Fruit fly (Drosophila melanogaster) whole organism, embryonic: ENCODE data around the gene Fum1.

Experiments used
- Atf-2 ChIP-seq: fragments of 200-800 bp; sonication (Bioruptor generic); optimal IDR thresholded peaks from 2 replicates; lab custom pipeline; 2016; ENCODE audit warnings: missing biosample characterization, missing genetic modification characterization
- Atf3 ChIP-seq: fragments of 200-800 bp; sonication (Bioruptor generic); optimal IDR thresholded peaks from 3 replicates; lab custom pipeline; 2016; ENCODE audit warnings: missing biosample characterization, missing genetic modification characterization
- CG12219 ChIP-seq: fragments of 200-800 bp; sonication (Bioruptor generic); optimal IDR thresholded peaks from 3 replicates; lab custom pipeline; 2018; ENCODE audit warnings: missing biosample characterization, mild to moderate bottlenecking, missing genetic modification characterization
- CG12659 ChIP-seq: fragments of 200-800 bp; sonication (Bioruptor generic); optimal IDR thresholded peaks from 3 replicates; lab custom pipeline; 2017; ENCODE audit warnings: mild to moderate bottlenecking, missing biosample characterization, missing genetic modification reagents, missing genetic modification characterization
- CG14441 ChIP-seq: fragments of 200-800 bp; sonication (Bioruptor generic); IDR thresholded peaks from 2 replicates; pipeline ENCODE4 v1.3.6; 2022; ENCODE audit warnings: missing biosample characterization, missing genetic modification characterization
- CG15073 ChIP-seq: fragments of 200-800 bp; sonication (Bioruptor generic); optimal IDR thresholded peaks from 2 replicates; lab custom pipeline; 2016; ENCODE audit warnings: missing biosample characterization, missing genetic modification characterization
- CG17829 ChIP-seq: fragments of 200-800 bp; optimal IDR thresholded peaks from 2 replicates; lab custom pipeline; 2019; ENCODE audit warnings: missing biosample characterization, mild to moderate bottlenecking, missing genetic modification characterization, moderate library complexity
- CG18599 ChIP-seq: fragments of 200-800 bp; sonication (Bioruptor generic); optimal IDR thresholded peaks from 3 replicates; lab custom pipeline; 2017; ENCODE audit warnings: missing biosample characterization, missing genetic modification characterization, mild to moderate bottlenecking, moderate library complexity, missing genetic modification reagents
- CG2678 ChIP-seq: fragments of 200-800 bp; sonication (Bioruptor generic); optimal IDR thresholded peaks from 3 replicates; lab custom pipeline; 2019; ENCODE audit warnings: missing biosample characterization, mild to moderate bottlenecking, missing genetic modification characterization, moderate library complexity
- CG30403 ChIP-seq: fragments of 200-800 bp; sonication (Bioruptor generic); optimal IDR thresholded peaks from 3 replicates; lab custom pipeline; 2016; ENCODE audit warnings: missing biosample characterization, missing genetic modification characterization
- CG32532 ChIP-seq: fragments of 200-800 bp; sonication (Bioruptor generic); IDR thresholded peaks from 2 replicates; pipeline ENCODE4 v1.3.6; 2022; ENCODE audit warnings: missing biosample characterization, missing genetic modification characterization
- CG33557 ChIP-seq: fragments of 200-800 bp; sonication (Bioruptor generic); optimal IDR thresholded peaks from 2 replicates; lab custom pipeline; 2019; ENCODE audit warnings: missing biosample characterization, mild to moderate bottlenecking, missing genetic modification characterization, moderate library complexity
- CG34422 ChIP-seq: fragments of 200-800 bp; sonication (Bioruptor generic); IDR thresholded peaks from 3 replicates; pipeline ENCODE4 v1.3.6; 2022; ENCODE audit warnings: missing biosample characterization, missing genetic modification characterization
- CG4730 ChIP-seq: fragments of 200-800 bp; sonication (Bioruptor generic); IDR thresholded peaks from 2 replicates; pipeline ENCODE4 v1.3.6; 2022; ENCODE audit warnings: missing biosample characterization, missing genetic modification characterization
- CG6654 ChIP-seq: fragments of 200-800 bp; sonication (Bioruptor generic); optimal IDR thresholded peaks from 2 replicates; lab custom pipeline; 2017; ENCODE audit warnings: missing biosample characterization, mild to moderate bottlenecking, missing genetic modification characterization
- CG7271 ChIP-seq: fragments of 200-800 bp; sonication (Bioruptor generic); optimal IDR thresholded peaks from 2 replicates; lab custom pipeline; 2018; ENCODE audit warnings: missing biosample characterization, mild to moderate bottlenecking, missing genetic modification characterization, moderate library complexity
- CG9817 ChIP-seq: fragments of 200-800 bp; sonication (Bioruptor generic); optimal IDR thresholded peaks from 2 replicates; lab custom pipeline; 2018; ENCODE audit warnings: missing biosample characterization, mild to moderate bottlenecking, missing genetic modification characterization, moderate library complexity
- CHES-1-like ChIP-seq: fragments of 200-800 bp; sonication (Bioruptor generic); optimal IDR thresholded peaks from 2 replicates; lab custom pipeline; 2016; ENCODE audit warnings: missing biosample characterization, missing genetic modification characterization
- CkIIα-i1 ChIP-seq: fragments of 200-800 bp; sonication (Bioruptor generic); IDR thresholded peaks from 2 replicates; pipeline ENCODE4 v1.3.6; 2022; ENCODE audit warnings: missing biosample characterization, missing genetic modification characterization
- CrebB ChIP-seq: fragments of 200-800 bp; sonication (Bioruptor generic); optimal IDR thresholded peaks from 3 replicates; lab custom pipeline; 2018; ENCODE audit warnings: missing biosample characterization, mild to moderate bottlenecking, missing genetic modification characterization
- D19A ChIP-seq: fragments of 200-800 bp; optimal IDR thresholded peaks from 3 replicates; lab custom pipeline; 2019; ENCODE audit warnings: missing biosample characterization, mild to moderate bottlenecking, missing genetic modification characterization, moderate library complexity
- D19B ChIP-seq: fragments of 200-800 bp; sonication (Bioruptor generic); optimal IDR thresholded peaks from 2 replicates; lab custom pipeline; 2017; ENCODE audit warnings: missing biosample characterization, mild to moderate bottlenecking, missing genetic modification characterization
- Dad ChIP-seq: fragments of 200-800 bp; sonication (Bioruptor generic); optimal IDR thresholded peaks from 3 replicates; lab custom pipeline; 2016; ENCODE audit warnings: missing biosample characterization, missing genetic modification characterization
- Drgx ChIP-seq: fragments of 200-800 bp; sonication (Bioruptor generic); IDR thresholded peaks from 2 replicates; pipeline ENCODE4 v1.3.6; 2022; ENCODE audit warnings: missing biosample characterization, missing genetic modification characterization
- H15 ChIP-seq: fragments of 200-800 bp; sonication (Bioruptor generic); IDR thresholded peaks from 3 replicates; pipeline ENCODE4 v1.3.6; 2022; ENCODE audit warnings: missing biosample characterization, missing genetic modification characterization
- Myb ChIP-seq: fragments of 200-800 bp; sonication (Bioruptor generic); optimal IDR thresholded peaks from 2 replicates; lab custom pipeline; 2016; ENCODE audit warnings: missing biosample characterization, missing genetic modification characterization
- NC2α ChIP-seq: fragments of 200-800 bp; sonication (Bioruptor generic); optimal IDR thresholded peaks from 2 replicates; lab custom pipeline; 2016; ENCODE audit warnings: missing biosample characterization, missing genetic modification characterization
- Neu2 ChIP-seq: fragments of 200-800 bp; sonication (Bioruptor generic); optimal IDR thresholded peaks from 3 replicates; lab custom pipeline; 2016; ENCODE audit warnings: missing biosample characterization, missing genetic modification characterization, borderline replicate concordance
- Oli ChIP-seq: fragments of 200-800 bp; sonication (Bioruptor generic); optimal IDR thresholded peaks from 2 replicates; lab custom pipeline; 2018; ENCODE audit warnings: missing biosample characterization, mild to moderate bottlenecking, missing genetic modification characterization, moderate library complexity
- Ssrp ChIP-seq: fragments of 200-800 bp; sonication (Bioruptor generic); optimal IDR thresholded peaks from 2 replicates; lab custom pipeline; 2018; ENCODE audit warnings: missing biosample characterization, mild to moderate bottlenecking, missing genetic modification characterization, moderate library complexity
- Stat92E ChIP-seq, 3 experiments: fragments of >200 bp in 2 of 3; fragments of 200-800 bp in 1 of 3; sonication (Bioruptor generic) in 1 of 3; optimal IDR thresholded peaks; 2 replicates each; lab custom pipeline; 2017 to 2019; ENCODE audit warnings: missing biosample characterization in 3 of 3, missing genetic modification characterization in 3 of 3, mild to moderate bottlenecking in 1 of 3, moderate library complexity in 1 of 3
- Vsx1 ChIP-seq: fragments of 200-800 bp; sonication (Bioruptor generic); optimal IDR thresholded peaks from 2 replicates; lab custom pipeline; 2017; ENCODE audit warnings: missing biosample characterization, mild to moderate bottlenecking, missing genetic modification characterization, missing genetic modification reagents
- aop ChIP-seq: fragments of 200-800 bp; sonication (Bioruptor generic); IDR thresholded peaks from 2 replicates; pipeline ENCODE4 v1.3.6; 2022; ENCODE audit warnings: missing biosample characterization, missing genetic modification characterization
- bab2 ChIP-seq: fragments of 200-800 bp; sonication (Bioruptor generic); optimal IDR thresholded peaks from 2 replicates; lab custom pipeline; 2016; ENCODE audit warnings: missing biosample characterization, missing genetic modification characterization
- fd3F ChIP-seq: fragments of 200-800 bp; sonication (Bioruptor generic); optimal IDR thresholded peaks from 2 replicates; lab custom pipeline; 2018; ENCODE audit warnings: missing biosample characterization, mild to moderate bottlenecking, missing genetic modification characterization, moderate library complexity
- ftz-f1 ChIP-seq: fragments of 200-800 bp; sonication (Bioruptor generic); optimal IDR thresholded peaks from 2 replicates; lab custom pipeline; 2016; ENCODE audit warnings: missing biosample characterization, missing genetic modification characterization
- ken ChIP-seq: fragments of 200-800 bp; sonication (Bioruptor generic); IDR thresholded peaks from 3 replicates; pipeline ENCODE4 v1.3.6; 2022; ENCODE audit warnings: missing biosample characterization, missing genetic modification characterization
- lola ChIP-seq, 3 experiments: fragments of >200 bp in 2 of 3; fragments of 200-800 bp in 1 of 3; sonication (Bioruptor generic) in 1 of 3; optimal IDR thresholded peaks; 2 replicates each; lab custom pipeline; 2017 to 2019; ENCODE audit warnings: missing biosample characterization in 3 of 3, missing genetic modification characterization in 3 of 3, mild to moderate bottlenecking in 1 of 3, moderate library complexity in 1 of 3
- lov ChIP-seq, 2 experiments: fragments of 200-800 bp in 1 of 2; fragments of >200 bp in 1 of 2; sonication (Bioruptor generic) in 1 of 2; IDR thresholded peaks in 1 of 2; optimal IDR thresholded peaks in 1 of 2; 2 replicates in 1 of 2; 3 replicates in 1 of 2; pipeline versions ENCODE4 v1.3.6 to Lab custom; 2017 to 2022; ENCODE audit warnings: missing biosample characterization in 1 of 2, missing genetic modification characterization in 1 of 2
- mam ChIP-seq: fragments of 200-800 bp; sonication (Bioruptor generic); optimal IDR thresholded peaks from 3 replicates; lab custom pipeline; 2016; ENCODE audit warnings: missing biosample characterization, missing genetic modification characterization
- mld ChIP-seq: fragments of 200-800 bp; sonication (Bioruptor generic); IDR thresholded peaks from 3 replicates; pipeline ENCODE4 v1.3.6; 2022; ENCODE audit warnings: missing biosample characterization, missing genetic modification characterization; ENCODE audit not compliant: partially characterized antibody
- nom ChIP-seq: fragments of 200-800 bp; sonication (Bioruptor generic); optimal IDR thresholded peaks from 2 replicates; lab custom pipeline; 2017; ENCODE audit warnings: missing biosample characterization, missing genetic modification characterization, mild to moderate bottlenecking, moderate library complexity, missing genetic modification reagents
- oc ChIP-seq: fragments of 200-800 bp; sonication (Bioruptor generic); optimal IDR thresholded peaks from 2 replicates; lab custom pipeline; 2018; ENCODE audit warnings: missing biosample characterization, mild to moderate bottlenecking, missing genetic modification characterization, moderate library complexity
- sens-2 ChIP-seq: fragments of 200-800 bp; sonication (Bioruptor generic); IDR thresholded peaks from 2 replicates; pipeline ENCODE4 v1.3.6; 2022; ENCODE audit warnings: missing biosample characterization, missing genetic modification characterization
- sima ChIP-seq: fragments of 200-800 bp; sonication (Bioruptor generic); optimal IDR thresholded peaks from 2 replicates; lab custom pipeline; 2016; ENCODE audit warnings: missing biosample characterization, missing genetic modification characterization
- sna ChIP-seq: fragments of 200-800 bp; sonication (Bioruptor generic); IDR thresholded peaks from 2 replicates; pipeline ENCODE4 v1.3.6; 2022; ENCODE audit warnings: missing biosample characterization, missing genetic modification characterization; ENCODE audit not compliant: partially characterized antibody
- so ChIP-seq: fragments of 200-800 bp; sonication (Bioruptor generic); IDR thresholded peaks from 3 replicates; pipeline ENCODE4 v1.3.6; 2022; ENCODE audit warnings: missing biosample characterization, missing genetic modification characterization
- sob ChIP-seq: fragments of 200-800 bp; sonication (Bioruptor generic); IDR thresholded peaks from 2 replicates; pipeline ENCODE4 v1.3.6; 2022; ENCODE audit warnings: missing biosample characterization, missing genetic modification characterization
- sug ChIP-seq: fragments of 200-800 bp; optimal IDR thresholded peaks from 2 replicates; lab custom pipeline; 2019; ENCODE audit warnings: missing biosample characterization, mild to moderate bottlenecking, missing genetic modification characterization, moderate library complexity
- twi ChIP-seq: fragments of 200-800 bp; optimal IDR thresholded peaks from 2 replicates; lab custom pipeline; 2019; ENCODE audit warnings: missing biosample characterization, mild to moderate bottlenecking, missing genetic modification characterization, moderate library complexity

Gene Fum1

dm6 chrX:6719968-6720367 is 41.7 kb downstream of the Fum1 start (continued):
- TF ChIP-seq CG34422 (GFP tag; lab: Robert Waterston, UW) (no peak), sob (GFP tag; lab: Robert Waterston, UW) (peak; percentile 28; the same call in 1 of the 2 replicates), CG6654 (GFP tag; lab: Kevin White, UChicago) (no peak), CHES-1-like (GFP tag; lab: Kevin White, UChicago) (no peak), D19B (no peak), Oli (no peak), nom (no peak), Neu2 (no peak), CG32532 (no peak), mam (GFP tag; lab: Kevin White, UChicago) (no peak), NC2α (no peak), bab2 (GFP tag; lab: Kevin White, UChicago) (peak; percentile 26), D19A (tag; lab: Kevin White, UChicago) (no peak), CG17829 (tag; lab: Kevin White, UChicago) (no peak), CG2678 (peak; percentile 45), lola (GFP tag; optimal IDR thresholded peaks at IDR 0.05; lab: Kevin White, UChicago) (no peak), CG18599 (GFP tag; lab: Kevin White, UChicago) (peak; percentile 40), Atf3 (GFP tag; lab: Kevin White, UChicago) (no peak), Myb (GFP tag; lab: Kevin White, UChicago) (no peak), H15 (no peak), so (no peak), aop (GFP tag; lab: Robert Waterston, UW) (no peak), CG15073 (GFP tag; lab: Kevin White, UChicago) (no peak), mld (GFP tag; lab: Robert Waterston, UW) (no peak), CG7271 (tag; lab: Kevin White, UChicago) (no peak), sima (no peak), CrebB (tag; lab: Kevin White, UChicago) (no peak), Stat92E (GFP tag; optimal IDR thresholded peaks at IDR 0.05; lab: Kevin White, UChicago) (no peak), CG33557 (GFP tag; lab: Kevin White, UChicago) (no peak), CG12219 (GFP tag; lab: Kevin White, UChicago) (no peak), Atf-2 (GFP tag; lab: Kevin White, UChicago) (no peak), ken (GFP tag; lab: Robert Waterston, UW) (no peak), lov (optimal IDR thresholded peaks at IDR 0.05; lab: Kevin White, UChicago) (no peak), lov (GFP tag; IDR thresholded peaks at IDR 0.05; lab: Robert Waterston, UW) (no peak), CG4730 (no peak), Vsx1 (GFP tag; lab: Kevin White, UChicago) (no peak), fd3F (GFP tag; lab: Kevin White, UChicago) (no peak), CG14441 (GFP tag; lab: Robert Waterston, UW) (peak; percentile 18; the same call in 1 of the 2 replicates), twi (tag; lab: Kevin White, UChicago) (no peak), ftz-f1 (GFP tag; lab: Kevin White, UChicago) (no peak), Ssrp (tag; lab: Kevin White, UChicago) (no peak), CG12659 (GFP tag; lab: Kevin White, UChicago) (no peak), oc (no peak), Drgx (GFP tag; lab: Robert Waterston, UW) (no peak), sens-2 (no peak), CG9817 (tag; lab: Kevin White, UChicago) (no peak), Dad (GFP tag; lab: Kevin White, UChicago) (no peak), sug (tag; lab: Kevin White, UChicago) (peak; percentile 8), CG30403 (GFP tag; lab: Kevin White, UChicago) (no peak), CkIIα-i1 (GFP tag; lab: Robert Waterston, UW) (no peak), sna (no peak)
